Fruit fly (Drosophila melanogaster) whole organism, embryonic: ENCODE data around the gene fbl.

Source experiments
- Adf1 ChIP-seq: fragments of 200-800 bp; sonication (Bioruptor generic); IDR thresholded peaks from 2 replicates; pipeline ENCODE4 v1.3.6; 2022; ENCODE audit warnings: missing biosample characterization, missing genetic modification characterization
- Atf6 ChIP-seq: fragments of 200-800 bp; sonication (Bioruptor generic); IDR thresholded peaks from 2 replicates; pipeline ENCODE4 v1.3.6; 2022; ENCODE audit warnings: missing biosample characterization, missing genetic modification characterization
- B-H2 ChIP-seq: fragments of 200-800 bp; sonication (Bioruptor generic); optimal IDR thresholded peaks from 2 replicates; lab custom pipeline; 2018; ENCODE audit warnings: missing biosample characterization, mild to moderate bottlenecking, missing genetic modification characterization
- CG1024 ChIP-seq: fragments of 200-800 bp; sonication (Bioruptor generic); IDR thresholded peaks from 2 replicates; pipeline ENCODE4 v1.3.6; 2022; ENCODE audit warnings: missing biosample characterization, missing genetic modification characterization
- CG10565 ChIP-seq: fragments of 200-800 bp; sonication (Bioruptor generic); optimal IDR thresholded peaks from 3 replicates; lab custom pipeline; 2016; ENCODE audit warnings: missing biosample characterization, mild to moderate bottlenecking, missing genetic modification characterization
- CG10979 ChIP-seq: fragments of 200-800 bp; sonication (Bioruptor generic); optimal IDR thresholded peaks from 2 replicates; lab custom pipeline; 2018; ENCODE audit warnings: missing biosample characterization, mild to moderate bottlenecking, missing genetic modification characterization, moderate library complexity
- CG12299 ChIP-seq: fragments of 200-800 bp; sonication (Bioruptor generic); optimal IDR thresholded peaks from 2 replicates; lab custom pipeline; 2018; ENCODE audit warnings: missing biosample characterization, mild to moderate bottlenecking, missing genetic modification characterization
- CG13424 ChIP-seq: fragments of 200-800 bp; sonication (Bioruptor generic); optimal IDR thresholded peaks from 2 replicates; lab custom pipeline; 2019; ENCODE audit warnings: missing biosample characterization, mild to moderate bottlenecking, missing genetic modification characterization, moderate library complexity
- CG14710 ChIP-seq: fragments of 200-800 bp; sonication (Bioruptor generic); optimal IDR thresholded peaks from 3 replicates; lab custom pipeline; 2019; ENCODE audit warnings: missing biosample characterization, mild to moderate bottlenecking, missing genetic modification characterization, moderate library complexity
- CG14860 ChIP-seq: fragments of 200-800 bp; sonication (Bioruptor generic); IDR thresholded peaks from 3 replicates; pipeline ENCODE4 v1.3.6; 2022; ENCODE audit warnings: missing biosample characterization, missing genetic modification characterization; ENCODE audit not compliant: partially characterized antibody
- CG1647 ChIP-seq: fragments of 200-800 bp; sonication (Bioruptor generic); optimal IDR thresholded peaks from 3 replicates; lab custom pipeline; 2016; ENCODE audit warnings: missing biosample characterization, missing genetic modification characterization
- CG17359 ChIP-seq: fragments of 200-800 bp; sonication (Bioruptor generic); optimal IDR thresholded peaks from 3 replicates; lab custom pipeline; 2018; ENCODE audit warnings: missing biosample characterization, mild to moderate bottlenecking, missing genetic modification characterization, moderate library complexity
- CG17361 ChIP-seq: fragments of 200-800 bp; sonication (Bioruptor generic); IDR thresholded peaks from 3 replicates; pipeline ENCODE4 v1.3.6; 2022; ENCODE audit warnings: missing biosample characterization, missing genetic modification characterization
- CG18011 ChIP-seq: fragments of 200-800 bp; sonication (Bioruptor generic); optimal IDR thresholded peaks from 2 replicates; lab custom pipeline; 2017; ENCODE audit warnings: missing biosample characterization, missing genetic modification characterization, mild to moderate bottlenecking, moderate library complexity, missing genotype
- CG2120 ChIP-seq: fragments of 200-800 bp; sonication (Bioruptor generic); optimal IDR thresholded peaks from 3 replicates; lab custom pipeline; 2016; ENCODE audit warnings: missing biosample characterization, missing genetic modification characterization
- CG2678 ChIP-seq: fragments of 200-800 bp; sonication (Bioruptor generic); optimal IDR thresholded peaks from 3 replicates; lab custom pipeline; 2019; ENCODE audit warnings: missing biosample characterization, mild to moderate bottlenecking, missing genetic modification characterization, moderate library complexity
- CG32532 ChIP-seq: fragments of 200-800 bp; sonication (Bioruptor generic); IDR thresholded peaks from 2 replicates; pipeline ENCODE4 v1.3.6; 2022; ENCODE audit warnings: missing biosample characterization, missing genetic modification characterization
- CG32767 ChIP-seq: fragments of 200-800 bp; sonication (Bioruptor generic); IDR thresholded peaks from 2 replicates; pipeline ENCODE4 v1.3.6; 2022; ENCODE audit warnings: missing biosample characterization, missing genetic modification characterization
- CG4328 ChIP-seq: fragments of 200-800 bp; sonication (Bioruptor generic); optimal IDR thresholded peaks from 3 replicates; lab custom pipeline; 2017; ENCODE audit warnings: missing biosample characterization, missing genetic modification reagents, missing genetic modification characterization
- CG4404 ChIP-seq: fragments of 200-800 bp; sonication (Bioruptor generic); IDR thresholded peaks from 2 replicates; pipeline ENCODE4 v1.3.6; 2022; ENCODE audit warnings: missing biosample characterization, missing genetic modification characterization
- CG4730 ChIP-seq: fragments of 200-800 bp; sonication (Bioruptor generic); IDR thresholded peaks from 2 replicates; pipeline ENCODE4 v1.3.6; 2022; ENCODE audit warnings: missing biosample characterization, missing genetic modification characterization
- CG5953 ChIP-seq: fragments of 200-800 bp; sonication (Bioruptor generic); IDR thresholded peaks from 2 replicates; pipeline ENCODE4 v1.3.6; 2022; ENCODE audit warnings: missing biosample characterization, missing genetic modification characterization
- CG8281 ChIP-seq: fragments of 200-800 bp; sonication (Bioruptor generic); optimal IDR thresholded peaks from 2 replicates; lab custom pipeline; 2018; ENCODE audit warnings: missing biosample characterization, mild to moderate bottlenecking, missing genetic modification characterization, moderate library complexity
- Deaf1 ChIP-seq: fragments of 200-800 bp; optimal IDR thresholded peaks from 3 replicates; lab custom pipeline; 2019; ENCODE audit warnings: missing biosample characterization, mild to moderate bottlenecking, missing genetic modification characterization, moderate library complexity
- Dip3 ChIP-seq: fragments of 200-800 bp; sonication (Bioruptor generic); optimal IDR thresholded peaks from 3 replicates; lab custom pipeline; 2016; ENCODE audit warnings: missing biosample characterization, missing genetic modification characterization
- Drgx ChIP-seq: fragments of 200-800 bp; sonication (Bioruptor generic); IDR thresholded peaks from 2 replicates; pipeline ENCODE4 v1.3.6; 2022; ENCODE audit warnings: missing biosample characterization, missing genetic modification characterization
- Ets97D ChIP-seq: fragments of 200-800 bp; sonication (Bioruptor generic); optimal IDR thresholded peaks from 3 replicates; lab custom pipeline; 2016; ENCODE audit warnings: missing biosample characterization, missing genetic modification characterization
- PHDP ChIP-seq: fragments of 200-800 bp; sonication (Bioruptor generic); optimal IDR thresholded peaks from 3 replicates; lab custom pipeline; 2018; ENCODE audit warnings: missing biosample characterization, mild to moderate bottlenecking, missing genetic modification characterization, moderate library complexity
- Pdp1 ChIP-seq, 2 experiments: fragments of 200-800 bp; sonication (Bioruptor generic); optimal IDR thresholded peaks; 3 replicates each; lab custom pipeline; 2016; ENCODE audit warnings: missing biosample characterization in 2 of 2, missing genetic modification characterization in 2 of 2, mild to moderate bottlenecking in 1 of 2, moderate library complexity in 1 of 2
- Sox100B ChIP-seq: fragments of 200-800 bp; sonication (Bioruptor generic); optimal IDR thresholded peaks from 3 replicates; lab custom pipeline; 2018; ENCODE audit warnings: missing biosample characterization, mild to moderate bottlenecking, missing genetic modification characterization
- Trl ChIP-seq, 3 experiments: fragments of >200 bp in 2 of 3; fragments of 200-800 bp in 1 of 3; sonication (Bioruptor generic) in 1 of 3; optimal IDR thresholded peaks; 2 replicates in 1 of 3; 3 replicates in 2 of 3; lab custom pipeline; 2016 to 2017; ENCODE audit warnings: missing biosample characterization in 1 of 3, missing genetic modification characterization in 1 of 3
- Vsx1 ChIP-seq: fragments of 200-800 bp; sonication (Bioruptor generic); optimal IDR thresholded peaks from 2 replicates; lab custom pipeline; 2017; ENCODE audit warnings: missing biosample characterization, mild to moderate bottlenecking, missing genetic modification characterization, missing genetic modification reagents
- ato ChIP-seq: fragments of 200-800 bp; sonication (Bioruptor generic); IDR thresholded peaks from 2 replicates; pipeline ENCODE4 v1.3.6; 2022; ENCODE audit warnings: missing biosample characterization, missing genetic modification characterization; ENCODE audit not compliant: partially characterized antibody
- chinmo ChIP-seq: fragments of 200-800 bp; sonication (Bioruptor generic); IDR thresholded peaks from 4 replicates; pipeline ENCODE4 v1.3.6; 2022; ENCODE audit warnings: missing biosample characterization, missing genetic modification characterization; ENCODE audit not compliant: partially characterized antibody
- dimm ChIP-seq: fragments of 200-800 bp; sonication (Bioruptor generic); IDR thresholded peaks from 2 replicates; pipeline ENCODE4 v1.3.6; 2022; ENCODE audit warnings: missing biosample characterization, missing genetic modification characterization
- fd96Cb ChIP-seq: fragments of 200-800 bp; sonication (Bioruptor generic); optimal IDR thresholded peaks from 2 replicates; lab custom pipeline; 2018; ENCODE audit warnings: missing biosample characterization, mild to moderate bottlenecking, missing genetic modification characterization, moderate library complexity
- gce ChIP-seq: fragments of 200-800 bp; sonication (Bioruptor generic); IDR thresholded peaks from 3 replicates; pipeline ENCODE4 v1.3.6; 2022; ENCODE audit warnings: missing biosample characterization, missing genetic modification characterization
- grn ChIP-seq: fragments of 200-800 bp; sonication (Bioruptor generic); optimal IDR thresholded peaks from 3 replicates; lab custom pipeline; 2017; ENCODE audit warnings: missing biosample characterization, missing genetic modification characterization
- hbn ChIP-seq: fragments of 200-800 bp; sonication (Bioruptor generic); IDR thresholded peaks from 2 replicates; pipeline ENCODE4 v1.3.6; 2022; ENCODE audit warnings: missing biosample characterization, missing genetic modification characterization; ENCODE audit not compliant: partially characterized antibody
- lab ChIP-seq: fragments of 200-800 bp; sonication (Bioruptor generic); optimal IDR thresholded peaks from 3 replicates; lab custom pipeline; 2017; ENCODE audit warnings: missing biosample characterization, missing genetic modification characterization, mild to moderate bottlenecking, moderate library complexity, missing genetic modification reagents
- lbe ChIP-seq: fragments of 200-800 bp; sonication (Bioruptor generic); optimal IDR thresholded peaks from 2 replicates; lab custom pipeline; 2016; ENCODE audit warnings: missing biosample characterization, mild to moderate bottlenecking, missing genetic modification characterization
- prd ChIP-seq, 3 experiments: fragments of >200 bp in 2 of 3; fragments of 200-800 bp in 1 of 3; sonication (Bioruptor generic) in 1 of 3; optimal IDR thresholded peaks in 2 of 3; IDR thresholded peaks in 1 of 3; 2 replicates in 2 of 3; 3 replicates in 1 of 3; pipeline versions ENCODE4 v1.3.6 to Lab custom; 2017 to 2022; ENCODE audit warnings: missing biosample characterization in 1 of 3, missing genetic modification characterization in 1 of 3
- sug ChIP-seq: fragments of 200-800 bp; optimal IDR thresholded peaks from 2 replicates; lab custom pipeline; 2019; ENCODE audit warnings: missing biosample characterization, mild to moderate bottlenecking, missing genetic modification characterization, moderate library complexity
- ttk ChIP-seq: fragments of 200-800 bp; sonication (Bioruptor generic); IDR thresholded peaks from 2 replicates; pipeline ENCODE4 v2.1.2; 2022; ENCODE audit warnings: missing biosample characterization, missing genetic modification characterization
- vnd ChIP-seq: fragments of 200-800 bp; sonication (Bioruptor generic); IDR thresholded peaks from 3 replicates; pipeline ENCODE4 v1.3.6; 2022; ENCODE audit warnings: missing biosample characterization, missing genetic modification characterization; ENCODE audit not compliant: partially characterized antibody
- wdn ChIP-seq: fragments of 200-800 bp; sonication (Bioruptor generic); IDR thresholded peaks from 2 replicates; pipeline ENCODE4 v1.3.6; 2022; ENCODE audit warnings: missing biosample characterization, missing genetic modification characterization

Gene fbl

DNA sequence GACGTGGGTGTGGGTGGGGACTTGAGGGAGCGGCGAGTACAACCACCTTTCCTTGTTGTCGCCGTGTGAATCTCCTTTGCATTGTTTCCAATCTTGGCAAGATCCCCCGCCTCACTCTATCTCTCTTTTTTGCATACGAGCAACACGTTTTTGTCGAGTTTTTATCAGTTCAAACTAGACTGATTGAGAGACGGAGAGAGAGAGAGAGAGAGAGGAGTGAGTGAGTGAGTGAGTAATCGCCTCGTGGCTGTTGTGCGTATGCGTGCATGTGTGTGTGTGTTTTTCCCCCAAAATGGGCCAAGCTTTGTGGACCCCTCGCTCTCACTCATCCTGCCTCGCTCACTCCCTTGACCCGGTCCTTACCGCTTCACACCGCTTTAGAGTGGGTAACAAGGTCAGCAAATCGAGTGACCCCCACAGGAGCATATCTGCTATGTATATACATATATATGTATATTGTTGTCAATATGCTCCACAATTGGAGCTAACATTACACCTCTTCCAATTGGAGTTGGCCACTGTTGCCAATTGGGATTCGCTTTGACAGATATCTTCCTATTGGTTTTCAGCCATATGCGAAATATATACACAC lies 34.8 kb upstream of the fbl start (continued):
- no peak for TF ChIP-seq CG4404 (GFP tag; lab: Robert Waterston, UW)
- no peak for TF ChIP-seq CG4730 (GFP tag; lab: Robert Waterston, UW)
- no peak for TF ChIP-seq CG4328
- no peak for TF ChIP-seq Ets97D (GFP tag; lab: Kevin White, UChicago)
- TF ChIP-seq CG13424 = no peak
- TF ChIP-seq ttk (GFP tag; lab: Robert Waterston, UW) = no peak
- no peak for TF ChIP-seq CG14860
- no peak for TF ChIP-seq CG12299
- TF ChIP-seq vnd (GFP tag; lab: Robert Waterston, UW) = no peak
- no peak for TF ChIP-seq Vsx1 (GFP tag; lab: Kevin White, UChicago)
- TF ChIP-seq PHDP (tag; lab: Kevin White, UChicago) = no peak
- no peak for TF ChIP-seq hbn (GFP tag; lab: Robert Waterston, UW)
- peak; percentile 13; the same call in 1 of the 2 replicates for TF ChIP-seq CG32532 (GFP tag; lab: Robert Waterston, UW)
- TF ChIP-seq fd96Cb (tag; lab: Kevin White, UChicago) = no peak
- no peak for TF ChIP-seq CG5953 (GFP tag; lab: Robert Waterston, UW)
- TF ChIP-seq CG8281 (tag; lab: Kevin White, UChicago) = no peak
- TF ChIP-seq wdn (GFP tag; lab: Robert Waterston, UW) = no peak
- no peak for TF ChIP-seq CG2678 (tag; lab: Kevin White, UChicago)
- peak; percentile 68 for TF ChIP-seq sug
- TF ChIP-seq CG14710 = no peak
- no peak; the same call in 1 of the 2 replicates for TF ChIP-seq ato
- TF ChIP-seq gce (GFP tag; lab: Robert Waterston, UW) = no peak
- no peak for TF ChIP-seq CG10565 (GFP tag; lab: Kevin White, UChicago)
- 0 out of 2 replicates have a peak, but pooled peaks have one; percentile 30 for TF ChIP-seq Atf6 (GFP tag; lab: Robert Waterston, UW)
- TF ChIP-seq CG10979 = no peak
- peak; percentile 68; the same call in 1 of the 4 replicates for TF ChIP-seq chinmo (GFP tag; lab: Robert Waterston, UW)

- TF ChIP-seq CG17359 (tag; lab: Kevin White, UChicago) (no peak), CG17361 (no peak), B-H2 (no peak), Deaf1 (tag; lab: Kevin White, UChicago) (no peak), Pdp1 (GFP tag; optimal IDR thresholded peaks at IDR 0.05; lab: Kevin White, UChicago) (peak in 1 of 2 experiments; percentile 59), CG1647 (no peak), prd (optimal IDR thresholded peaks at IDR 0.05; lab: Kevin White, UChicago) (no peak), prd (GFP tag; IDR thresholded peaks at IDR 0.05; lab: Robert Waterston, UW) (no peak), ttk (GFP tag; lab: Robert Waterston, UW) (no peak)
Measured at dm6 chr3L:20353149-20353548, 31.1 kb upstream of the fbl start, which contains the start of gene CG5618. TSS of gene CG5618 (plus strand) at chr3L:20353449.

DNA sequence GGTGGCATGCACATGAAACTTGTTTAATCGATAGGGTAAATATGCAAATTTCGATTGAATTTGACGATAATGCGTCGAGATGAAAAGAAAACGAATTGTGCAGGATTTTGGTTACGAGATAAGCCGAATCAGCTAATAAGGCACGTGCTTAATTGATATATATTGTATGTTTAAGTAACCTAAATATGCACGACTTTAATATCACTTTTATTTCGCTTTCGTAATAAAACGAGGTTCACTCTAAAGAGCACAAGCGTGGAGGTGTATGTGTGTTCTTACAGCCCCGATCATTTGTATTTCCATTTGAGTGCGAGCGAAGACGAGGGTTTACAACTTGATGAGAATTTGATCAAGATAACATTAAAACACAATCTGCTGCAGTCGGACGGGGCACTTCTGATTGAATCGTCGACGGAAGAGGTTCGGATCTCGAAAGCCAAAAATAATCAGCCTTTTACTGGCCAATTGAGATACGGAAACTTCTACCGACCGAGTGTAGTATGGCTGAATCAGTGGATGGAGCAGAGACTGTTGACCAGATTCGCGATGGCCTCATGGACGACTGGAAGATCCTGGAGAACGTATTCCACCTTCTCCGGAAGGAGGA lies 30.4 kb upstream of the fbl start:
- TF ChIP-seq Adf1 (no peak), dimm (no peak), CG2120 (GFP tag; lab: Kevin White, UChicago) (peak; percentile 4), grn (GFP tag; lab: Kevin White, UChicago) (peak; percentile 94), Dip3 (no peak), Sox100B (no peak), chinmo (GFP tag; lab: Robert Waterston, UW) (peak; percentile 72; the same call in 1 of the 4 replicates), CG18011 (GFP tag; lab: Kevin White, UChicago) (no peak), lab (GFP tag; lab: Kevin White, UChicago) (no peak), CG32767 (GFP tag; lab: Robert Waterston, UW) (no peak), Drgx (GFP tag; lab: Robert Waterston, UW) (0 out of 2 replicates have a peak, but pooled peaks have one; percentile 20), Trl (optimal IDR thresholded peaks at IDR 0.05; lab: Kevin White, UChicago) (peak in 1 of 2 experiments; percentile 1), Trl (GFP tag; optimal IDR thresholded peaks at IDR 0.05; lab: Kevin White, UChicago) (no peak), CG1024 (0 out of 2 replicates have a peak, but pooled peaks have one; percentile 18), lbe (GFP tag; lab: Kevin White, UChicago) (peak; percentile 24)
